Fruit fly (Drosophila melanogaster) whole organism, embryonic: Measurements from ENCODE around the gene CG12017.

ENCODE experiments used
- Awh ChIP-seq: fragments of 200-800 bp; sonication (Bioruptor generic); IDR thresholded peaks from 2 replicates; pipeline ENCODE4, ENCODE4 v1.3.6; 2022; ENCODE audit warnings: missing biosample characterization, missing genetic modification characterization
- Blimp-1 ChIP-seq: fragments of 200-800 bp; sonication (Bioruptor generic); optimal IDR thresholded peaks from 3 replicates; lab custom pipeline; 2018; ENCODE audit warnings: missing biosample characterization, missing genetic modification characterization, mild to moderate bottlenecking, moderate library complexity, missing genetic modification reagents
- CG10366 ChIP-seq: fragments of 200-800 bp; sonication (Bioruptor generic); IDR thresholded peaks from 2 replicates; pipeline ENCODE4 v1.3.6; 2022; ENCODE audit warnings: missing biosample characterization, missing genetic modification characterization
- CG11723 ChIP-seq: fragments of 200-800 bp; sonication (Bioruptor generic); optimal IDR thresholded peaks from 2 replicates; lab custom pipeline; 2017; ENCODE audit warnings: missing biosample characterization, mild to moderate bottlenecking, missing genetic modification characterization
- CG12391 ChIP-seq: fragments of 200-800 bp; sonication (Bioruptor generic); optimal IDR thresholded peaks from 3 replicates; lab custom pipeline; 2018; ENCODE audit warnings: missing biosample characterization, mild to moderate bottlenecking, missing genetic modification characterization, moderate library complexity
- CG13624 ChIP-seq: fragments of 200-800 bp; sonication (Bioruptor generic); optimal IDR thresholded peaks from 2 replicates; lab custom pipeline; 2016; ENCODE audit warnings: missing biosample characterization, missing genetic modification characterization
- CG13775 ChIP-seq: fragments of 200-800 bp; sonication (Bioruptor generic); optimal IDR thresholded peaks from 3 replicates; lab custom pipeline; 2017; ENCODE audit warnings: missing biosample characterization, mild to moderate bottlenecking, missing genetic modification characterization
- CG14050 ChIP-seq: fragments of 200-800 bp; sonication (Bioruptor generic); IDR thresholded peaks from 3 replicates; pipeline ENCODE4 v1.3.6; 2022; ENCODE audit warnings: missing biosample characterization, missing genetic modification characterization
- CG15696 ChIP-seq: fragments of 200-800 bp; sonication (Bioruptor generic); optimal IDR thresholded peaks from 2 replicates; lab custom pipeline; 2019; ENCODE audit warnings: missing biosample characterization, mild to moderate bottlenecking, missing genetic modification characterization, moderate library complexity
- CG1647 ChIP-seq: fragments of 200-800 bp; sonication (Bioruptor generic); optimal IDR thresholded peaks from 3 replicates; lab custom pipeline; 2016; ENCODE audit warnings: missing biosample characterization, missing genetic modification characterization
- CG17385 ChIP-seq: fragments of 200-800 bp; sonication (Bioruptor generic); optimal IDR thresholded peaks from 3 replicates; lab custom pipeline; 2018; ENCODE audit warnings: missing biosample characterization, mild to moderate bottlenecking, missing genetic modification characterization
- CG32532 ChIP-seq: fragments of 200-800 bp; sonication (Bioruptor generic); IDR thresholded peaks from 2 replicates; pipeline ENCODE4 v1.3.6; 2022; ENCODE audit warnings: missing biosample characterization, missing genetic modification characterization
- CG33213 ChIP-seq: fragments of 200-800 bp; sonication (Bioruptor generic); optimal IDR thresholded peaks from 3 replicates; lab custom pipeline; 2016; ENCODE audit warnings: missing biosample characterization, missing genetic modification characterization
- CG3407 ChIP-seq: fragments of 200-800 bp; sonication (Bioruptor generic); optimal IDR thresholded peaks from 2 replicates; lab custom pipeline; 2018; ENCODE audit warnings: missing biosample characterization, mild to moderate bottlenecking, missing genetic modification characterization
- CG4360 ChIP-seq: fragments of 200-800 bp; sonication (Bioruptor generic); IDR thresholded peaks from 2 replicates; pipeline ENCODE4 v1.3.6; 2022; ENCODE audit warnings: missing biosample characterization, missing genetic modification characterization
- CG5245 ChIP-seq: fragments of 200-800 bp; sonication (Bioruptor generic); optimal IDR thresholded peaks from 3 replicates; lab custom pipeline; 2016; ENCODE audit warnings: missing biosample characterization, missing genetic modification characterization
- CG8388 ChIP-seq: fragments of 200-800 bp; sonication (Bioruptor generic); optimal IDR thresholded peaks from 2 replicates; lab custom pipeline; 2019; ENCODE audit warnings: missing biosample characterization, mild to moderate bottlenecking, missing genetic modification characterization, moderate library complexity
- Dfd ChIP-seq, 2 experiments: fragments of >200 bp; optimal IDR thresholded peaks; 2 replicates each; lab custom pipeline; 2017; ENCODE audit warnings: missing biosample characterization in 2 of 2, missing genetic modification characterization in 2 of 2
- Fer2 ChIP-seq: fragments of 200-800 bp; sonication (Bioruptor generic); optimal IDR thresholded peaks from 2 replicates; lab custom pipeline; 2018; ENCODE audit warnings: missing biosample characterization, mild to moderate bottlenecking, missing genetic modification characterization, moderate library complexity
- HLH4C ChIP-seq: fragments of 200-800 bp; sonication (Bioruptor generic); IDR thresholded peaks from 3 replicates; pipeline ENCODE4 v1.3.6; 2022; ENCODE audit warnings: missing biosample characterization, missing genetic modification characterization; ENCODE audit not compliant: partially characterized antibody
- HLH54F ChIP-seq: fragments of 200-800 bp; sonication (Bioruptor generic); optimal IDR thresholded peaks from 3 replicates; lab custom pipeline; 2016; ENCODE audit warnings: missing biosample characterization, missing genetic modification characterization
- HmgZ ChIP-seq: fragments of 200-800 bp; sonication (Bioruptor generic); optimal IDR thresholded peaks from 2 replicates; lab custom pipeline; 2018; ENCODE audit warnings: missing biosample characterization, mild to moderate bottlenecking, missing genetic modification characterization
- Lhr ChIP-seq: fragments of 200-800 bp; sonication (Bioruptor generic); optimal IDR thresholded peaks from 3 replicates; lab custom pipeline; 2017; ENCODE audit warnings: mild to moderate bottlenecking, missing biosample characterization, missing genetic modification reagents, missing genetic modification characterization
- Max ChIP-seq: fragments of 200-800 bp; sonication (Bioruptor generic); optimal IDR thresholded peaks from 2 replicates; lab custom pipeline; 2016; ENCODE audit warnings: missing biosample characterization, mild to moderate bottlenecking, missing genetic modification characterization
- Myb ChIP-seq: fragments of 200-800 bp; sonication (Bioruptor generic); optimal IDR thresholded peaks from 2 replicates; lab custom pipeline; 2016; ENCODE audit warnings: missing biosample characterization, missing genetic modification characterization
- Ptx1 ChIP-seq: fragments of 200-800 bp; sonication (Bioruptor generic); IDR thresholded peaks from 2 replicates; pipeline ENCODE4 v1.3.6; 2022; ENCODE audit warnings: missing biosample characterization, missing genetic modification characterization
- Rfx ChIP-seq: fragments of 200-800 bp; sonication (Bioruptor generic); IDR thresholded peaks from 2 replicates; pipeline ENCODE4 v1.3.6; 2022; ENCODE audit warnings: missing biosample characterization, missing genetic modification characterization
- YL-1 ChIP-seq: fragments of 200-800 bp; sonication (Bioruptor generic); optimal IDR thresholded peaks from 3 replicates; lab custom pipeline; 2017; ENCODE audit warnings: missing biosample characterization, mild to moderate bottlenecking, missing genetic modification characterization
- dimm ChIP-seq: fragments of 200-800 bp; sonication (Bioruptor generic); IDR thresholded peaks from 2 replicates; pipeline ENCODE4 v1.3.6; 2022; ENCODE audit warnings: missing biosample characterization, missing genetic modification characterization
- disco-r ChIP-seq: fragments of 200-800 bp; sonication (Bioruptor generic); optimal IDR thresholded peaks from 2 replicates; lab custom pipeline; 2016; ENCODE audit warnings: missing biosample characterization, missing genetic modification characterization
- dysf ChIP-seq: fragments of 200-800 bp; sonication (Bioruptor generic); IDR thresholded peaks from 3 replicates; pipeline ENCODE4 v1.3.6; 2022; ENCODE audit warnings: missing biosample characterization, missing genetic modification characterization
- fd3F ChIP-seq: fragments of 200-800 bp; sonication (Bioruptor generic); optimal IDR thresholded peaks from 2 replicates; lab custom pipeline; 2018; ENCODE audit warnings: missing biosample characterization, mild to moderate bottlenecking, missing genetic modification characterization, moderate library complexity
- ftz-f1 ChIP-seq: fragments of 200-800 bp; sonication (Bioruptor generic); optimal IDR thresholded peaks from 2 replicates; lab custom pipeline; 2016; ENCODE audit warnings: missing biosample characterization, missing genetic modification characterization
- ham ChIP-seq: fragments of 200-800 bp; sonication (Bioruptor generic); IDR thresholded peaks from 2 replicates; pipeline ENCODE4 v1.3.6; 2022; ENCODE audit warnings: missing biosample characterization, missing genetic modification characterization
- lbe ChIP-seq: fragments of 200-800 bp; sonication (Bioruptor generic); optimal IDR thresholded peaks from 2 replicates; lab custom pipeline; 2016; ENCODE audit warnings: missing biosample characterization, mild to moderate bottlenecking, missing genetic modification characterization
- maf-S ChIP-seq: fragments of 200-800 bp; sonication (Bioruptor generic); optimal IDR thresholded peaks from 2 replicates; lab custom pipeline; 2016; ENCODE audit warnings: missing biosample characterization, missing genetic modification characterization
- nerfin-1 ChIP-seq: fragments of 200-800 bp; sonication (Bioruptor generic); optimal IDR thresholded peaks from 3 replicates; lab custom pipeline; 2019; ENCODE audit warnings: missing biosample characterization, mild to moderate bottlenecking, missing genetic modification characterization, moderate library complexity
- nmo ChIP-seq: fragments of 200-800 bp; sonication (Bioruptor generic); optimal IDR thresholded peaks from 2 replicates; lab custom pipeline; 2018; ENCODE audit warnings: missing biosample characterization, mild to moderate bottlenecking, missing genetic modification characterization, moderate library complexity
- peb ChIP-seq: fragments of 200-800 bp; sonication (Bioruptor generic); IDR thresholded peaks from 2 replicates; pipeline ENCODE4 v1.3.6; 2022; ENCODE audit warnings: missing biosample characterization, missing genetic modification characterization
- phol ChIP-seq: fragments of 200-800 bp; sonication (Bioruptor generic); optimal IDR thresholded peaks from 3 replicates; lab custom pipeline; 2018; ENCODE audit warnings: missing biosample characterization, mild to moderate bottlenecking, missing genetic modification characterization, moderate library complexity
- psq ChIP-seq: fragments of 200-800 bp; sonication (Bioruptor generic); optimal IDR thresholded peaks from 2 replicates; lab custom pipeline; 2017; ENCODE audit warnings: missing biosample characterization, missing genetic modification characterization
- ro ChIP-seq: fragments of 200-800 bp; sonication (Bioruptor generic); IDR thresholded peaks from 2 replicates; pipeline ENCODE4 v1.3.6; 2022; ENCODE audit warnings: missing biosample characterization, missing genetic modification characterization
- sens-2 ChIP-seq: fragments of 200-800 bp; sonication (Bioruptor generic); IDR thresholded peaks from 2 replicates; pipeline ENCODE4 v1.3.6; 2022; ENCODE audit warnings: missing biosample characterization, missing genetic modification characterization
- shn ChIP-seq: fragments of 200-800 bp; sonication (Bioruptor generic); optimal IDR thresholded peaks from 3 replicates; lab custom pipeline; 2016; ENCODE audit warnings: missing biosample characterization, missing genetic modification characterization
- sima ChIP-seq: fragments of 200-800 bp; sonication (Bioruptor generic); optimal IDR thresholded peaks from 2 replicates; lab custom pipeline; 2016; ENCODE audit warnings: missing biosample characterization, missing genetic modification characterization
- tgo ChIP-seq: fragments of 200-800 bp; sonication (Bioruptor generic); IDR thresholded peaks from 3 replicates; pipeline ENCODE4 v1.3.6; 2022; ENCODE audit warnings: missing biosample characterization, missing genetic modification characterization
- tin ChIP-seq: fragments of 200-800 bp; sonication (Bioruptor generic); optimal IDR thresholded peaks from 3 replicates; lab custom pipeline; 2016; ENCODE audit warnings: missing biosample characterization, missing genetic modification characterization
- tup ChIP-seq: fragments of 200-800 bp; sonication (Bioruptor generic); optimal IDR thresholded peaks from 2 replicates; lab custom pipeline; 2016; ENCODE audit warnings: missing biosample characterization, mild to moderate bottlenecking, missing genetic modification characterization, moderate library complexity
- wdn ChIP-seq: fragments of 200-800 bp; sonication (Bioruptor generic); IDR thresholded peaks from 2 replicates; pipeline ENCODE4 v1.3.6; 2022; ENCODE audit warnings: missing biosample characterization, missing genetic modification characterization

CG12017 gene

dm6 chr3L:3249997-3250774 lies 29.9 kb upstream of the CG12017 start (continued):
- TF ChIP-seq CG15696 (tag; lab: Kevin White, UChicago) (peak; percentile 80), CG12391 (tag; lab: Kevin White, UChicago) (peak; percentile 96), phol (peak; percentile 96), Blimp-1 (GFP tag; lab: Kevin White, UChicago) (peak; percentile 66), Awh (GFP tag; lab: Robert Waterston, UW) (peak; percentile 41; the same call in 1 of the 2 replicates), shn (GFP tag; lab: Kevin White, UChicago) (peak; percentile 91), ftz-f1 (GFP tag; lab: Kevin White, UChicago) (peak; percentile 91), ham (GFP tag; lab: Robert Waterston, UW) (peak; percentile 48; the same call in 1 of the 2 replicates), sima (GFP tag; lab: Kevin White, UChicago) (peak; percentile 84), CG10366 (GFP tag; lab: Robert Waterston, UW) (peak; percentile 82; the same call in 1 of the 2 replicates), fd3F (GFP tag; lab: Kevin White, UChicago) (peak; percentile 94), CG33213 (GFP tag; lab: Kevin White, UChicago) (peak; percentile 87), CG1647 (peak; percentile 79), tgo (GFP tag; lab: Robert Waterston, UW) (peak; percentile 86), CG14050 (peak; percentile 60; the same call in 2 of the 3 replicates), dimm (GFP tag; lab: Robert Waterston, UW) (peak; percentile 69), CG8388 (peak; percentile 93), HLH54F (GFP tag; lab: Kevin White, UChicago) (peak; percentile 95), sens-2 (GFP tag; lab: Robert Waterston, UW) (no peak; the same call in 1 of the 2 replicates), CG3407 (GFP tag; lab: Kevin White, UChicago) (peak; percentile 88), Myb (peak; percentile 85), lbe (GFP tag; lab: Kevin White, UChicago) (peak; percentile 42), dysf (peak; percentile 93), Lhr (GFP tag; lab: Kevin White, UChicago) (peak; percentile 84), CG4360 (GFP tag; lab: Robert Waterston, UW) (peak; percentile 68), tin (GFP tag; lab: Kevin White, UChicago) (peak; percentile 96), tup (GFP tag; lab: Kevin White, UChicago) (peak; percentile 71), CG13775 (GFP tag; lab: Kevin White, UChicago) (peak; percentile 97), YL-1 (GFP tag; lab: Kevin White, UChicago) (peak; percentile 81), HmgZ (tag; lab: Kevin White, UChicago) (peak; percentile 89), CG17385 (peak; percentile 92), wdn (GFP tag; lab: Robert Waterston, UW) (no peak; the same call in none of the 2 replicates), nmo (GFP tag; lab: Kevin White, UChicago) (peak; percentile 98), nerfin-1 (tag; lab: Kevin White, UChicago) (peak; percentile 92), maf-S (peak; percentile 90), CG11723 (GFP tag; lab: Kevin White, UChicago) (peak; percentile 96), Rfx (GFP tag; lab: Robert Waterston, UW) (peak; percentile 89), CG32532 (GFP tag; lab: Robert Waterston, UW) (peak; percentile 82), disco-r (GFP tag; lab: Kevin White, UChicago) (peak; percentile 94), CG5245 (GFP tag; lab: Kevin White, UChicago) (peak; percentile 92), ro (GFP tag; lab: Robert Waterston, UW) (peak; percentile 69), peb (GFP tag; lab: Robert Waterston, UW) (peak; percentile 59), Ptx1 (GFP tag; lab: Robert Waterston, UW) (peak; percentile 88), HLH4C (no peak), Dfd (GFP tag; optimal IDR thresholded peaks at IDR 0.05; lab: Kevin White, UChicago) (peak in 1 of 2 experiments; percentile 78), Fer2 (tag; lab: Kevin White, UChicago) (peak; percentile 80), psq (GFP tag; lab: Kevin White, UChicago) (peak; percentile 87), CG13624 (GFP tag; lab: Kevin White, UChicago) (peak; percentile 95), Max (peak; percentile 94)
